Worm (Caenorhabditis elegans) whole organism, L4/young adult: ENCODE data around the gene pek-1.

Experiments
- W03F9.2 ChIP-seq: fragments of 150-350 bp; optimal IDR thresholded peaks from 2 replicates; lab custom pipeline; 2014; ENCODE audit warnings: missing biosample characterization, missing genetic modification characterization
- dao-5 ChIP-seq: sonication (generic microtip); optimal IDR thresholded peaks from 2 replicates; lab custom pipeline; 2016; ENCODE audit warnings: missing genotype, missing genetic modification characterization, moderate library complexity, missing compliant biosample characterization
- him-1 ChIP-seq: sonication (generic microtip); optimal IDR thresholded peaks from 2 replicates; lab custom pipeline; 2016; ENCODE audit warnings: missing genotype, missing genetic modification reagents, missing genetic modification characterization, missing compliant biosample characterization

DNA sequence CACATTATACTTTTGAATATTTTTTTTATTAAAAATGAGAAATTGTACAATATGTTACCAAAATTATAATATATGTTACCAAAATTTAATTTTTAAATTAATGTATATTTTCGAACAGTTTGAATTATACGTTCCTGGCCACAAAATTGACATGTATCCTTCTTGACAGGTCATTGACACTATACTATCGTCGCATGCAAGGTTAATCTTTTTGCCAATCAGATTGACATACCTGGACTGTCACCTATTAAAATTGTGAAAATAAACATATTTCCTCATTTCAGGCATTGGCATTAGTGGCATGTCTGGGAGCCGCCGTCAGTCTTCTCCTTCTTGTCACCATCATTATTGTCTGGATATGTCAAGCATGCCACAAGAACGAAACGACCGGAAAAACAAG lies 44.6 kb downstream of the pek-1 start:
- TF ChIP-seq him-1 (no peak), W03F9.2 (tag; lab: Kevin White, UChicago) (no peak), dao-5 (tag; lab: Kevin White, UChicago) (no peak)
